Worm (Caenorhabditis elegans) whole organism, L3 larva: ENCODE measurements around the gene F26D11.2.

Experiments
- R02D3.7 ChIP-seq: fragments of 150-350 bp; optimal IDR thresholded peaks from 2 replicates; lab custom pipeline; 2014; ENCODE audit warnings: missing biosample characterization, missing genetic modification characterization
- ZK546.5 ChIP-seq: sonication (generic microtip); optimal IDR thresholded peaks from 2 replicates; lab custom pipeline; 2017; ENCODE audit warnings: missing biosample characterization, missing genetic modification characterization
- ceh-16 ChIP-seq: sonication (generic microtip); optimal IDR thresholded peaks from 2 replicates; lab custom pipeline; 2017; ENCODE audit warnings: missing biosample characterization, missing genetic modification characterization
- ceh-28 ChIP-seq: fragments of 150-350 bp; optimal IDR thresholded peaks from 2 replicates; lab custom pipeline; 2014; ENCODE audit warnings: missing biosample characterization, missing genetic modification reagents, missing genetic modification characterization
- ceh-82 ChIP-seq: fragments of 150-350 bp; optimal IDR thresholded peaks from 2 replicates; lab custom pipeline; 2014; ENCODE audit warnings: missing biosample characterization, missing genetic modification characterization
- ceh-9 ChIP-seq: sonication (generic microtip); optimal IDR thresholded peaks from 2 replicates; lab custom pipeline; 2018; ENCODE audit warnings: missing biosample characterization, missing genetic modification characterization
- daf-12 ChIP-seq: fragments of 150-350 bp; optimal IDR thresholded peaks from 2 replicates; lab custom pipeline; 2014; ENCODE audit warnings: missing biosample characterization, missing genetic modification reagents, missing genetic modification characterization
- egl-27 ChIP-seq: sonication (generic microtip); optimal IDR thresholded peaks from 4 replicates; lab custom pipeline; 2017; ENCODE audit warnings: missing biosample characterization, missing genetic modification reagents, missing genetic modification characterization
- egl-5 ChIP-seq: fragments of 150-350 bp; optimal IDR thresholded peaks from 2 replicates; lab custom pipeline; 2017; ENCODE audit warnings: missing biosample characterization, missing genetic modification reagents, missing genetic modification characterization, inconsistent platforms
- elt-2 ChIP-seq: sonication (generic microtip); optimal IDR thresholded peaks from 2 replicates; lab custom pipeline; 2016; ENCODE audit warnings: missing genetic modification reagents, mild to moderate bottlenecking, missing genetic modification characterization, missing compliant biosample characterization
- eor-1 ChIP-seq, 2 experiments: fragments of 150-350 bp; optimal IDR thresholded peaks; 2 replicates each; lab custom pipeline; 2014 to 2018; ENCODE audit warnings: missing biosample characterization in 2 of 2, missing genetic modification characterization in 2 of 2
- fkh-10 ChIP-seq: sonication (generic microtip); optimal IDR thresholded peaks from 2 replicates; lab custom pipeline; 2017; ENCODE audit warnings: missing biosample characterization, missing genetic modification reagents, missing genetic modification characterization
- fos-1 ChIP-seq: fragments of 150-350 bp; optimal IDR thresholded peaks from 2 replicates; lab custom pipeline; 2014; ENCODE audit warnings: missing biosample characterization, missing genetic modification characterization
- jun-1 ChIP-seq: fragments of 150-350 bp; optimal IDR thresholded peaks from 2 replicates; lab custom pipeline; 2014; ENCODE audit warnings: missing biosample characterization, missing genetic modification reagents, missing genetic modification characterization
- lin-15B ChIP-seq: fragments of 150-350 bp; optimal IDR thresholded peaks from 2 replicates; lab custom pipeline; 2014; ENCODE audit warnings: missing biosample characterization, missing genetic modification characterization
- lin-39 ChIP-seq: fragments of 150-350 bp; optimal IDR thresholded peaks from 2 replicates; lab custom pipeline; 2018; ENCODE audit warnings: missing biosample characterization, missing genetic modification reagents, missing genetic modification characterization
- mdl-1 ChIP-seq: fragments of 150-350 bp; optimal IDR thresholded peaks from 2 replicates; lab custom pipeline; 2014; ENCODE audit warnings: missing biosample characterization, missing genetic modification characterization
- mml-1 ChIP-seq: fragments of 150-350 bp; sonication (generic microtip); optimal IDR thresholded peaks from 3 replicates; lab custom pipeline; 2014; ENCODE audit warnings: missing biosample characterization, missing genetic modification characterization
- nfya-1 ChIP-seq: sonication (generic microtip); optimal IDR thresholded peaks from 2 replicates; lab custom pipeline; 2017; ENCODE audit warnings: missing genetic modification characterization, mild to moderate bottlenecking, missing compliant biosample characterization, antibody characterized with exemption, moderate library complexity; ENCODE audit not compliant: insufficient read depth
- nhr-23 ChIP-seq: fragments of 150-350 bp; optimal IDR thresholded peaks from 2 replicates; lab custom pipeline; 2014; ENCODE audit warnings: missing biosample characterization, missing genetic modification reagents, missing genetic modification characterization
- nhr-237 ChIP-seq: fragments of 150-350 bp; optimal IDR thresholded peaks from 2 replicates; lab custom pipeline; 2014; ENCODE audit warnings: missing biosample characterization, missing genetic modification characterization
- nhr-25 ChIP-seq: sonication (generic microtip); optimal IDR thresholded peaks from 2 replicates; lab custom pipeline; 2017; ENCODE audit warnings: missing biosample characterization, missing genetic modification characterization
- nhr-28 ChIP-seq: fragments of 150-350 bp; optimal IDR thresholded peaks from 2 replicates; lab custom pipeline; 2014; ENCODE audit warnings: missing biosample characterization, missing genetic modification characterization
- nhr-43 ChIP-seq: sonication (generic microtip); optimal IDR thresholded peaks from 2 replicates; lab custom pipeline; 2016; ENCODE audit warnings: mild to moderate bottlenecking, missing genetic modification characterization, missing compliant biosample characterization; ENCODE audit not compliant: poor library complexity, severe bottlenecking
- nhr-76 ChIP-seq: fragments of 150-350 bp; sonication (generic microtip); optimal IDR thresholded peaks from 5 replicates; lab custom pipeline; 2014; ENCODE audit warnings: missing biosample characterization, missing genetic modification characterization
- nhr-77 ChIP-seq: fragments of 150-350 bp; optimal IDR thresholded peaks from 2 replicates; lab custom pipeline; 2014; ENCODE audit warnings: missing biosample characterization, missing genetic modification characterization
- pha-4 ChIP-seq: fragments of 150-350 bp; optimal IDR thresholded peaks from 2 replicates; lab custom pipeline; 2014; ENCODE audit warnings: missing biosample characterization, missing genetic modification reagents, missing genetic modification characterization
- pqm-1 ChIP-seq: fragments of 150-350 bp; optimal IDR thresholded peaks from 2 replicates; lab custom pipeline; 2017; ENCODE audit warnings: missing biosample characterization, missing genetic modification characterization, inconsistent platforms
- skn-1 ChIP-seq: fragments of 150-350 bp; optimal IDR thresholded peaks from 2 replicates; lab custom pipeline; 2014; ENCODE audit warnings: missing biosample characterization, missing genetic modification characterization
- snpc-4 ChIP-seq: fragments of 150-350 bp; optimal IDR thresholded peaks from 2 replicates; lab custom pipeline; 2014; ENCODE audit warnings: missing biosample characterization, missing genetic modification characterization
- tbx-2 ChIP-seq: sonication (generic microtip); optimal IDR thresholded peaks from 2 replicates; lab custom pipeline; 2016; ENCODE audit warnings: mild to moderate bottlenecking, missing genetic modification characterization, missing compliant biosample characterization
- zag-1 ChIP-seq: fragments of 150-350 bp; optimal IDR thresholded peaks from 2 replicates; lab custom pipeline; 2014; ENCODE audit warnings: missing biosample characterization, missing genetic modification characterization
- ztf-11 ChIP-seq: fragments of 150-350 bp; optimal IDR thresholded peaks from 2 replicates; lab custom pipeline; 2014; ENCODE audit warnings: missing biosample characterization, missing genetic modification characterization
- ztf-4 ChIP-seq: fragments of 150-350 bp; optimal IDR thresholded peaks from 2 replicates; lab custom pipeline; 2014; ENCODE audit warnings: missing biosample characterization, missing genetic modification characterization

Gene F26D11.2

DNA sequence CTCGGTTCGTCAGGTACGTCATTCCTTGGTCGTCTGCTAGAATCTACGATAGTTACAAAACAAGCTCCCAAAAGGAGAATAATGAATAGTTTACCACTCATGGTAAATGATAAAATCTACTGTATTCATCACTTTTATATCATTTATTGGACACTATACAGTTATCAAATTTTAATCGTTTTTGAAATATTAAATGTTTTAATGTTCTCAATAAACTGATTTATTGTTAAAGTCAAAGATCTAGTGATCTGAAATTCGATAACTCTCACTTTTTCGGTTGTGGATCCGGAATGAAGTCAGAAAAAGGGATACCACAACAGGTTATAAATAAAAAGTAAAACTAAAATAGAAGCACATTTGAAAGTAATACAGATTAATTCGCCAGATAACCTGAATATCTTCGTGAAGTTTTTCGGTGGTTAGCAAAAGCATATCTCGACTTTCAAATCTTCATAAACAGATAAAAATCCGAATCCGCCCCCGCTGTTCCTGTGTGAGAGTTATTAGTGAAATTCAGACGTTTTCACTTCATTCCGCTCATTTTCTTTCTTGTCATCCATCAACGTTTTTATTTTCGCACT lies at the start of gene F26D11.2, which contains the start of gene clec-217:
Gene F26D11.2, plus strand, starts transcription at position 531 of the 581 bp plus-strand sequence.
Gene clec-217, minus strand, starts transcription at position 101 of the 581 bp plus-strand sequence.
- TF ChIP-seq ceh-16 (tag; lab: Kevin White, UChicago) (no peak), zag-1 (no peak), nhr-28 (tag; lab: Kevin White, UChicago) (no peak)
- TF ChIP-seq, all 47 proteins: peak for 0

DNA sequence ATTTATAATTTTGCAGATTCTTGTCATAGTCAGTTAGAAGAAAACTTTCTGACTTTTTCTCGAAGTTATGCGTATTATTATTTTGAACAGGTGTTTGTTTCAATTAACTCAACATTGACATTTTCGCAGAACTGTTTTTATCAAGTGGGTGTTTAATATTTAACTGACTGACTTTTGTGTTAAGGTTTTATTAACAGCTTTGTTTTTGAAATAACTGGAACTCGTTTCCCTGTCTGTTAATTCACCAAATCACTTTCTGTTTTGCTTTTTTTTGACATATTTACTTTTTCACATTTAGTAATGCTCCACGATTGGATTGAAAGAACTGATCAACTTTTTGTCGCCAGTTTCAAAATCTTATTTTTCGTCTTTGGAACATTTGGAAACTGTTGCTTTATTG lies 33.6 kb upstream of the F26D11.2 start, which contains the start of gene srsx-7:
Gene srsx-7, plus strand, starts transcription at position 301 of the 400 bp plus-strand sequence.
- no peak for TF ChIP-seq egl-5 (tag; lab: Kevin White, UChicago)
- TF ChIP-seq snpc-4 (tag; lab: Kevin White, UChicago): no peak
- TF ChIP-seq ceh-9 (tag; lab: Kevin White, UChicago): no peak
- no peak for TF ChIP-seq egl-27 (tag; lab: Kevin White, UChicago)
- TF ChIP-seq ceh-82 (tag; lab: Kevin White, UChicago): no peak
- no peak for TF ChIP-seq pqm-1 (tag; lab: Kevin White, UChicago)
- TF ChIP-seq lin-15B: no peak
- no peak for TF ChIP-seq nfya-1 (tag; lab: Kevin White, UChicago)
- TF ChIP-seq jun-1 (tag; lab: Kevin White, UChicago): no peak
- TF ChIP-seq nhr-28 (tag; lab: Kevin White, UChicago): no peak
- TF ChIP-seq tbx-2 (tag; lab: Kevin White, UChicago): no peak
- TF ChIP-seq nhr-77: no peak

DNA sequence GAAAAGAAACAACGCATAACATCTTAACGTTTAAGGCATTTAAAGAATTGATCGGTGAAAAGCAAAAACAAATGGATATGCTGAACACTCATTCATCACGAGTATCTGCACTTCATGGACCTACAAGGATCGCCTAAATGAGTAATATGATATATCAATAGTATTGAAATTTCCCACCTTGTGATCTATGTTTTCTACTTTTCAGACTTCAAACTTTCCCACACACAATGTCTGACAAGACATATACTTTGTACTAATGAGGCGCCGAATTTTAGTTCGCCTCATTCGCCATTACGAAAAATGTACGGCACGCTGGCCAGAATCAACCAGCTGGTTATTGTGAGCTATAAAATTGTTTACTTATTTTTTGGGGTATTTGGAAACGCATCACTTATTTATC lies 32.3 kb upstream of the F26D11.2 start, which contains the start of gene srsx-6:
Gene srsx-6, plus strand, starts transcription at position 301 of the 400 bp plus-strand sequence.
- no peak for TF ChIP-seq fkh-10 (GFP tag; lab: Kevin White, UChicago)
- no peak for TF ChIP-seq daf-12 (tag; lab: Kevin White, UChicago)
- no peak for TF ChIP-seq R02D3.7 (tag; lab: Kevin White, UChicago)
- no peak for TF ChIP-seq jun-1 (tag; lab: Kevin White, UChicago)
- no peak for TF ChIP-seq nhr-25 (tag; lab: Kevin White, UChicago)
- no peak for TF ChIP-seq tbx-2 (tag; lab: Kevin White, UChicago)
- TF ChIP-seq skn-1 (tag; lab: Kevin White, UChicago): no peak
- TF ChIP-seq nhr-77: no peak
- no peak for TF ChIP-seq snpc-4 (tag; lab: Kevin White, UChicago)
- TF ChIP-seq ceh-28: no peak
- no peak for TF ChIP-seq lin-15B
- TF ChIP-seq elt-2: no peak
- no peak for TF ChIP-seq eor-1 (tag; optimal IDR thresholded peaks at IDR 0.05; lab: Kevin White, UChicago)
- no peak for TF ChIP-seq egl-27 (tag; lab: Kevin White, UChicago)
- TF ChIP-seq nhr-23: no peak
- TF ChIP-seq pqm-1 (tag; lab: Kevin White, UChicago): no peak

DNA sequence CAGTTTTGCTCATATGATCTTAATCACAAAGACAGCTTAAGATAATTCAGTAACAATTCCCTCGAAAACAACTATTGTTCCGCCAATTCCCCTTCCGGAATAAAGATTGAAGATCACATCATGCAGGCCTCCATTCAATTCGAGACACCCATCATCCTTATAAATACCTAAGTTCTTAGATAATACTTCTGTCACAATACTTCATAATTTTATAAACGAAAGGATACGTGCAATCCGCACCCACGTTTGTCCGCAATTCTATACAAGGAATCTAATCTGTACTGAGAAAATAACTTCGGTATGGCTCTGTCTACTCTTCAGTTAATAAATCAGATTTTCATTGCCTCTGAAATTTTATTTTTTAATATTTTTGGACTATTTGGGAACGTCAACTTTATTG lies 30.4 kb upstream of the F26D11.2 start, which contains the start of gene srsx-5:
Gene srsx-5, plus strand, starts transcription at position 301 of the 400 bp plus-strand sequence.
- TF ChIP-seq fos-1 (tag; lab: Kevin White, UChicago) (no peak), daf-12 (tag; lab: Kevin White, UChicago) (no peak), ztf-4 (tag; lab: Kevin White, UChicago) (no peak), ZK546.5 (tag; lab: Kevin White, UChicago) (no peak), mdl-1 (tag; lab: Kevin White, UChicago) (no peak), tbx-2 (tag; lab: Kevin White, UChicago) (no peak), nhr-76 (tag; lab: Kevin White, UChicago) (no peak), nhr-28 (tag; lab: Kevin White, UChicago) (no peak), pha-4 (tag; lab: Kevin White, UChicago) (no peak), egl-5 (tag; lab: Kevin White, UChicago) (no peak), ztf-11 (tag; lab: Kevin White, UChicago) (no peak), nhr-43 (no peak), skn-1 (tag; lab: Kevin White, UChicago) (no peak), lin-39 (tag; lab: Kevin White, UChicago) (no peak), pqm-1 (tag; lab: Kevin White, UChicago) (no peak), nhr-237 (tag; lab: Kevin White, UChicago) (no peak), nhr-25 (tag; lab: Kevin White, UChicago) (no peak), nhr-77 (no peak), mml-1 (tag; lab: Kevin White, UChicago) (no peak), eor-1 (tag; optimal IDR thresholded peaks at IDR 0.05; lab: Kevin White, UChicago) (no peak)
